Fruit fly (Drosophila melanogaster): ENCODE measurements around the gene mRpL45.
A peak's percentile ranks its signal among the peaks of the same experiment; 100 is the strongest.

Gene mRpL45

DNA sequence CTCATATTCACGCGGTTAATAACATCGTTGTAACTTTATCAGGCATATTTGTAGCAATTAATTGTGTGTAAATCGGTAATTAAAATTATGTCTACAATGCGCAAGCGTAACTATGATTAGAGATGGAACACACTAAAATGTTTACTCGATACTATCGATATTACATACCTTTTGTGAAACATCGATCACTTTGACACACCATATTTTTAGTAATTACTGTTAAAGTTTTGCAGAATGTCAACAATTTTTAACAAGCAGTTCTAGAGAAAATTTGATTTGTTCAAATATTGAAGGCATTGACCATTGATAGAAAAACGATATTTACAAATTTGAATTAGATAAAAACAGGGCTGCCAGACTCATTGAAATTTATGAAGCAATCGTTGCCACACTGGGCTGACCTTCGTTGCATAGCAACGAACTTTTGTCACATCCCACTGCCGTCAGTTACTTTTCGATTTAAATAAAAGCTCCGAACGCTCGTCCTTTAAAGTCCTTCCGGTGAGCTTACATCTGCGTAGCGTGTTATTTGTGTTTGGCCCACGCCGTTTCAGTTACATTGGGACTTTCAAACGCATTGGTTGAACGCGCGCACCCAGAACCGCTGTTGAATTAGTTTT, 21.1 kb downstream of the mRpL45 start, which contains the start of the genes loco and wake (continued):
- TF ChIP-seq gro (GFP tag; optimal IDR thresholded peaks at IDR 0.05) (peak; percentile 20), klu (GFP tag; IDR thresholded peaks at IDR 0.05) (no peak), lov (optimal IDR thresholded peaks at IDR 0.05) (no peak), lov (GFP tag; IDR thresholded peaks at IDR 0.05) (no peak), CG14667 (GFP tag; IDR thresholded peaks at IDR 0.05) (no peak), CG15514 (GFP tag; optimal IDR thresholded peaks at IDR 0.05) (peak; percentile 49), ems (GFP tag; optimal IDR thresholded peaks at IDR 0.05) (peak; percentile 5), CG11093 (GFP tag; IDR thresholded peaks at IDR 0.05) (no peak), Bdp1 (GFP tag; optimal IDR thresholded peaks at IDR 0.05) (no peak), Fer3 (tag; optimal IDR thresholded peaks at IDR 0.05) (no peak), sr (GFP tag; IDR thresholded peaks at IDR 0.05) (no peak), CG4617 (GFP tag; optimal IDR thresholded peaks at IDR 0.05; ENCODE audit: borderline replicate concordance) (peak; percentile 79), Hmr (GFP tag; optimal IDR thresholded peaks at IDR 0.05) (peak; percentile 83), CG10543 (GFP tag; optimal IDR thresholded peaks at IDR 0.05) (no peak), ind (GFP tag; optimal IDR thresholded peaks at IDR 0.05) (no peak), sens-2 (GFP tag; IDR thresholded peaks at IDR 0.05) (no peak), CTCF (GFP tag; optimal IDR thresholded peaks at IDR 0.05) (peak; percentile 42), ham (GFP tag; IDR thresholded peaks at IDR 0.05) (no peak), exex (tag; optimal IDR thresholded peaks at IDR 0.05) (no peak), lola (GFP tag; optimal IDR thresholded peaks at IDR 0.05) (peak in 1 of 3 experiments; percentile 7), hb (GFP tag; IDR thresholded peaks at IDR 0.05; ENCODE audit: partially characterized antibody) (peak; percentile 89), CG11723 (GFP tag; optimal IDR thresholded peaks at IDR 0.05) (no peak), Drgx (GFP tag; IDR thresholded peaks at IDR 0.05) (no peak), CG10979 (tag; optimal IDR thresholded peaks at IDR 0.05) (no peak), sisA (GFP tag; IDR thresholded peaks at IDR 0.05) (no peak), H2.0 (GFP tag; IDR thresholded peaks at IDR 0.05) (no peak), odd (GFP tag; optimal IDR thresholded peaks at IDR 0.05) (no peak), Dbx (GFP tag; IDR thresholded peaks at IDR 0.05) (no peak), Bgb (GFP tag; IDR thresholded peaks at IDR 0.05; ENCODE audit: partially characterized antibody) (peak; percentile 82), bcd (GFP tag; optimal IDR thresholded peaks at IDR 0.05) (no peak), z (GFP tag; IDR thresholded peaks at IDR 0.05) (no peak), fu2 (GFP tag; optimal IDR thresholded peaks at IDR 0.05) (no peak), C15 (GFP tag; IDR thresholded peaks at IDR 0.05) (no peak), salm (tag; optimal IDR thresholded peaks at IDR 0.05) (no peak), CG10209 (GFP tag; optimal IDR thresholded peaks at IDR 0.05) (no peak), cwo (GFP tag; optimal IDR thresholded peaks at IDR 0.05) (no peak), Dfd (GFP tag; optimal IDR thresholded peaks at IDR 0.05) (no peak), nmo (GFP tag; optimal IDR thresholded peaks at IDR 0.05) (peak; percentile 53)

- no peak for TF ChIP-seq CG11456 (GFP tag; IDR thresholded peaks at IDR 0.05)
- no peak for TF ChIP-seq ranshi (GFP tag; IDR thresholded peaks at IDR 0.05)
- TF ChIP-seq CG8478 (optimal IDR thresholded peaks at IDR 0.05), result peak; percentile 65
- TF ChIP-seq Ets65A (GFP tag), result peak; percentile 85
These were observed 31.6 kb downstream of the mRpL45 start for dm6 chr3R:22649859-22650258.
